Fruit fly (Drosophila melanogaster): Measurements from ENCODE around the gene can.

Gene can

DNA sequence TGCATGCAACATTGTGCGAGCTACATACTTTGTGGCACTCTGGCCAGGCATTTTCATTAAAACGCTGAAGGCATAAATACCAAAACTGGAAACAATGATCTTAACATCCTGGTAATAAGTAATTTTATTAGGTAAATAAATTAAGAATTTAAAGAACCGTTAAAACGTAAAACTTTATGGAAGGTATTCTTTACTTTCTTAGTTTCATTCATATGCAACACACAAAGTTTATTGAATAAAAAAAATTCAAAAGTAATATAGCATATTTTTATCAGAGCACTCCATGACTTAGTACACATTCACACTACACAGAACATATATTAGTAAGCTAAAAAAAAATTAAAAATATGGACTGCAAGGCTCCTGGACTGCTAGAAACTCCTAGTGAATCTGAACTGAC is 51.5 kb downstream of the can start, which contains the start of gene CG8065:
CG8065 (plus strand) TSS at position 301 of the 400 bp plus-strand sequence.
- no peak for TF ChIP-seq achi (GFP tag; optimal IDR thresholded peaks at IDR 0.05)
- no peak for TF ChIP-seq CG6854 (GFP tag; optimal IDR thresholded peaks at IDR 0.05)
- no peak for TF ChIP-seq eg (GFP tag; IDR thresholded peaks at IDR 0.05)
- no peak for TF ChIP-seq acj6 (GFP tag; optimal IDR thresholded peaks at IDR 0.05)
- TF ChIP-seq CG9139 (GFP tag; optimal IDR thresholded peaks at IDR 0.05), result no peak
- no peak for TF ChIP-seq ss (GFP tag; optimal IDR thresholded peaks at IDR 0.05)
- no peak for TF ChIP-seq fd85E (GFP tag; optimal IDR thresholded peaks at IDR 0.05)
- TF ChIP-seq Eip78C (GFP tag), result no peak
- no peak for TF ChIP-seq Gug (GFP tag; IDR thresholded peaks at IDR 0.05)

Data from whole organism, prepupa.